Fruit fly (Drosophila melanogaster): ENCODE data around the gene CG46525.

dm6 chr3L:17491646-17492045, 16.6 kb downstream of the CG46525 start:
- no peak for TF ChIP-seq Dll (optimal IDR thresholded peaks at IDR 0.05)
- no peak for TF ChIP-seq psq (optimal IDR thresholded peaks at IDR 0.05)
- no peak for TF ChIP-seq pan (optimal IDR thresholded peaks at IDR 0.05)

Data from whole organism.